Fruit fly (Drosophila melanogaster) whole organism, prepupa: Measurements from ENCODE around the gene Brd.
A peak's percentile ranks its signal among the peaks of the same experiment; 100 is the strongest.

ENCODE experiments used
- Blimp-1 ChIP-seq: fragments of 200-800 bp; sonication (Bioruptor generic); optimal IDR thresholded peaks from 3 replicates; lab custom pipeline; 2017; ENCODE audit warnings: missing biosample characterization, missing genetic modification characterization, mild to moderate bottlenecking, moderate library complexity, missing genetic modification reagents
- CG10631 ChIP-seq: fragments of 200-800 bp; sonication (Bioruptor generic); optimal IDR thresholded peaks from 2 replicates; lab custom pipeline; 2016; ENCODE audit warnings: missing biosample characterization, missing genetic modification characterization
- CG10669 ChIP-seq: fragments of 200-800 bp; sonication (Bioruptor generic); optimal IDR thresholded peaks from 3 replicates; lab custom pipeline; 2018; ENCODE audit warnings: missing biosample characterization, mild to moderate bottlenecking, missing genetic modification characterization, moderate library complexity
- CG11294 ChIP-seq: fragments of 200-800 bp; sonication (Bioruptor generic); IDR thresholded peaks from 2 replicates; pipeline ENCODE4 v1.3.6; 2022; ENCODE audit warnings: missing biosample characterization, missing genetic modification characterization
- CG11762 ChIP-seq: fragments of 200-800 bp; sonication (Bioruptor generic); optimal IDR thresholded peaks from 3 replicates; lab custom pipeline; 2016; ENCODE audit warnings: missing biosample characterization, missing genetic modification characterization; ENCODE audit not compliant: insufficient read depth
- CG11902 ChIP-seq: fragments of 200-800 bp; sonication (Bioruptor generic); optimal IDR thresholded peaks from 3 replicates; lab custom pipeline; 2016; ENCODE audit warnings: missing biosample characterization, missing genetic modification characterization
- CG15336 ChIP-seq: fragments of 200-800 bp; sonication (Bioruptor generic); IDR thresholded peaks from 2 replicates; pipeline ENCODE4 v1.3.6; 2022; ENCODE audit warnings: missing biosample characterization, missing genetic modification characterization
- CG34406 ChIP-seq: fragments of 200-800 bp; sonication (Bioruptor generic); optimal IDR thresholded peaks from 3 replicates; lab custom pipeline; 2016; ENCODE audit warnings: missing biosample characterization, missing genetic modification characterization
- CG4318 ChIP-seq: fragments of 200-800 bp; sonication (Bioruptor generic); optimal IDR thresholded peaks from 3 replicates; lab custom pipeline; 2017; ENCODE audit warnings: missing biosample characterization, mild to moderate bottlenecking, missing genetic modification characterization
- CG6792 ChIP-seq: fragments of 200-800 bp; sonication (Bioruptor generic); optimal IDR thresholded peaks from 3 replicates; lab custom pipeline; 2016; ENCODE audit warnings: missing biosample characterization, missing genetic modification characterization
- CG6854 ChIP-seq: fragments of 200-800 bp; sonication (Bioruptor generic); optimal IDR thresholded peaks from 2 replicates; lab custom pipeline; 2017; ENCODE audit warnings: missing biosample characterization, mild to moderate bottlenecking, missing genetic modification characterization
- CG7368 ChIP-seq: fragments of 200-800 bp; sonication (Bioruptor generic); optimal IDR thresholded peaks from 3 replicates; lab custom pipeline; 2016; ENCODE audit warnings: missing biosample characterization, missing genetic modification characterization
- Eip75B ChIP-seq: fragments of 200-800 bp; sonication (Bioruptor generic); optimal IDR thresholded peaks from 3 replicates; lab custom pipeline; 2016; ENCODE audit warnings: missing biosample characterization, missing genetic modification characterization
- Eip78C ChIP-seq: fragments of 200-800 bp; sonication (Bioruptor generic); peaks from one replicate; lab custom pipeline; 2016; ENCODE audit warnings: missing biosample characterization, missing genetic modification characterization
- Eip93F ChIP-seq: fragments of 200-800 bp; sonication (Bioruptor generic); optimal IDR thresholded peaks from 2 replicates; lab custom pipeline; 2016; ENCODE audit warnings: missing biosample characterization, mild to moderate bottlenecking, missing genetic modification characterization
- Ets21C ChIP-seq: fragments of 200-800 bp; sonication (Bioruptor generic); optimal IDR thresholded peaks from 3 replicates; lab custom pipeline; 2016; ENCODE audit warnings: missing biosample characterization, missing genetic modification characterization
- Hr38 ChIP-seq: sonication (Bioruptor generic); optimal IDR thresholded peaks from 2 replicates; lab custom pipeline; 2016; ENCODE audit warnings: missing biosample characterization, missing genetic modification characterization
- Lpt ChIP-seq: fragments of 200-800 bp; sonication (Bioruptor generic); optimal IDR thresholded peaks from 3 replicates; lab custom pipeline; 2016; ENCODE audit warnings: missing biosample characterization, missing genetic modification characterization
- Sox102F ChIP-seq: fragments of 200-800 bp; sonication (Bioruptor generic); optimal IDR thresholded peaks from 2 replicates; lab custom pipeline; 2016; ENCODE audit warnings: missing biosample characterization, mild to moderate bottlenecking, missing genetic modification characterization
- Sox15 ChIP-seq: fragments of 200-800 bp; sonication (Bioruptor generic); optimal IDR thresholded peaks from 3 replicates; lab custom pipeline; 2016; ENCODE audit warnings: missing biosample characterization, missing genetic modification characterization
- acj6 ChIP-seq: fragments of 200-800 bp; sonication (Bioruptor generic); optimal IDR thresholded peaks from 3 replicates; lab custom pipeline; 2016; ENCODE audit warnings: missing biosample characterization, missing genetic modification characterization
- eg ChIP-seq: fragments of 200-800 bp; sonication (Bioruptor generic); IDR thresholded peaks from 3 replicates; pipeline ENCODE4 v1.3.6; 2022; ENCODE audit warnings: missing biosample characterization, missing genetic modification characterization
- esn ChIP-seq: fragments of 200-800 bp; sonication (Bioruptor generic); optimal IDR thresholded peaks from 2 replicates; lab custom pipeline; 2016; ENCODE audit warnings: missing biosample characterization, mild to moderate bottlenecking, missing genetic modification characterization, moderate library complexity
- lz ChIP-seq: fragments of 200-800 bp; sonication (Bioruptor generic); optimal IDR thresholded peaks from 3 replicates; lab custom pipeline; 2016; ENCODE audit warnings: missing biosample characterization, missing genetic modification characterization
- net ChIP-seq: fragments of 200-800 bp; sonication (Bioruptor generic); optimal IDR thresholded peaks from 3 replicates; lab custom pipeline; 2016; ENCODE audit warnings: missing biosample characterization, missing genetic modification characterization
- salr ChIP-seq, 2 experiments: fragments of 200-800 bp; sonication (Bioruptor generic); optimal IDR thresholded peaks; 3 replicates each; lab custom pipeline; 2016 to 2018; ENCODE audit warnings: missing biosample characterization in 2 of 2, missing genetic modification characterization in 2 of 2, mild to moderate bottlenecking in 1 of 2
- spab ChIP-seq: fragments of 200-800 bp; sonication (Bioruptor generic); optimal IDR thresholded peaks from 2 replicates; lab custom pipeline; 2017; ENCODE audit warnings: missing biosample characterization, mild to moderate bottlenecking, missing genetic modification characterization, missing genetic modification reagents
- ss ChIP-seq, 2 experiments: fragments of 200-800 bp; sonication (Bioruptor generic); optimal IDR thresholded peaks; 2 replicates in 1 of 2; 3 replicates in 1 of 2; lab custom pipeline; 2017 to 2018; ENCODE audit warnings: mild to moderate bottlenecking in 2 of 2, missing biosample characterization in 2 of 2, missing genetic modification characterization in 2 of 2, moderate library complexity in 1 of 2
- svp ChIP-seq: fragments of 200-800 bp; sonication (Bioruptor generic); peaks from one replicate; lab custom pipeline; 2016; ENCODE audit warnings: missing biosample characterization, missing genetic modification characterization
- vri ChIP-seq: fragments of 200-800 bp; sonication (Bioruptor generic); optimal IDR thresholded peaks from 3 replicates; lab custom pipeline; 2016; ENCODE audit warnings: missing biosample characterization, mild to moderate bottlenecking, missing genetic modification characterization

The Brd gene

dm6 chr3L:15013957-15014692 lies 41.7 kb downstream of the Brd start, which contains the start of gene Reck (continued):
- TF ChIP-seq svp (GFP tag; lab: Kevin White, UChicago) (peak; percentile 92), eg (GFP tag; lab: Robert Waterston, UW) (peak; percentile 97), lz (GFP tag; lab: Kevin White, UChicago) (peak; percentile 55), CG11294 (GFP tag; lab: Robert Waterston, UW) (peak; percentile 74), CG4318 (GFP tag; lab: Kevin White, UChicago) (peak; percentile 77), Ets21C (GFP tag; lab: Kevin White, UChicago) (peak; percentile 48), Blimp-1 (GFP tag; lab: Kevin White, UChicago) (peak; percentile 35), Eip75B (GFP tag; lab: Kevin White, UChicago) (peak; percentile 85), CG11762 (GFP tag; lab: Kevin White, UChicago) (peak; percentile 84), CG7368 (peak; percentile 85), salr (GFP tag; optimal IDR thresholded peaks at IDR 0.05; lab: Kevin White, UChicago) (peak; percentile 67 to 82), Hr38 (GFP tag; lab: Kevin White, UChicago) (no peak), Eip78C (peak; percentile 98), CG10631 (GFP tag; lab: Kevin White, UChicago) (peak; percentile 88), CG15336 (peak; percentile 96), CG10669 (GFP tag; lab: Kevin White, UChicago) (peak; percentile 87), esn (GFP tag; lab: Kevin White, UChicago) (peak; percentile 87), net (GFP tag; lab: Kevin White, UChicago) (peak; percentile 93), Lpt (peak; percentile 89), acj6 (GFP tag; lab: Kevin White, UChicago) (peak; percentile 91), Eip93F (GFP tag; lab: Kevin White, UChicago) (peak; percentile 61)
- TF ChIP-seq, all 60 proteins: peak for 58

- TF ChIP-seq CG6792, result no peak
- no peak for TF ChIP-seq CG11294 (GFP tag; lab: Robert Waterston, UW)
- no peak for TF ChIP-seq Sox102F (GFP tag; lab: Kevin White, UChicago)
- no peak for TF ChIP-seq svp (GFP tag; lab: Kevin White, UChicago)
- no peak for TF ChIP-seq vri (GFP tag; lab: Kevin White, UChicago)
- TF ChIP-seq CG6854 (GFP tag; lab: Kevin White, UChicago), result no peak
- TF ChIP-seq CG11902 (GFP tag; lab: Kevin White, UChicago), result no peak
- TF ChIP-seq CG34406, result no peak
- TF ChIP-seq ss (GFP tag; optimal IDR thresholded peaks at IDR 0.05; lab: Kevin White, UChicago), result no peak
- TF ChIP-seq Hr38 (GFP tag; lab: Kevin White, UChicago), result no peak
- no peak for TF ChIP-seq CG15336
- TF ChIP-seq CG4318 (GFP tag; lab: Kevin White, UChicago), result no peak
- no peak for TF ChIP-seq Sox15 (GFP tag; lab: Kevin White, UChicago)
- TF ChIP-seq spab, result no peak
- no peak for TF ChIP-seq Eip75B (GFP tag; lab: Kevin White, UChicago)
- TF ChIP-seq Lpt, result no peak
Observed at dm6 chr3L:15021008-15021407, 48.5 kb downstream of the Brd start.
